Worm (Caenorhabditis elegans): ENCODE results near the gene F42F12.14.

F42F12.14 gene

DNA sequence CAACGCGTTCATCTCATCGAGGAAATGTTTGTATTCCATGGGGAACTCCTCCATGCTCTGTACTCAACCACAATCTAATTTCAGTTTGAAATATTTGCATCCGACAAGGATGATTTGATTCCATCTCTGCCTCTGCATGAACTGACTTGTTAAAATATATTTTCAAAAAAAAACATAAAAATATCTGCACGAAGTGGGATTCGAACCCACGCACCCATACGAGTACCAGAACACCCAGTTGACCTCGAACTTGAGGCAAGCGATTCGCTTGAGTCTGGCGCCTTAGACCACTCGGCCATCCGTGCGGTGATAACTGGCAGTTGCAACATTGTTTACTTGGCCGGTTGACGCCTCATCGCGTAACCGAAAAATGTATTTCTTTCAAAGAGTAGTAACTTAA, 607 bp upstream of the F42F12.14 start:
- TF ChIP-seq tra-4 (tag; optimal IDR thresholded peaks at IDR 0.05) (no peak), hnd-1 (tag; optimal IDR thresholded peaks at IDR 0.05) (no peak), tbx-37 (GFP tag; conservative IDR thresholded peaks at IDR 0.05) (no peak), ama-1 (optimal IDR thresholded peaks at IDR 0.05) (no peak), sea-1 (GFP tag; conservative IDR thresholded peaks at IDR 0.05) (no peak), scrt-1 (GFP tag; IDR thresholded peaks at IDR 0.05) (no peak), ceh-13 (GFP tag; optimal IDR thresholded peaks at IDR 0.05) (no peak), tbx-11 (GFP tag; IDR thresholded peaks at IDR 0.05) (peak; percentile 69), aly-1 (tag; optimal IDR thresholded peaks at IDR 0.05) (no peak), B0310.2 (tag; optimal IDR thresholded peaks at IDR 0.05) (no peak), ceh-36 (tag; optimal IDR thresholded peaks at IDR 0.05) (peak; percentile 11)

DNA sequence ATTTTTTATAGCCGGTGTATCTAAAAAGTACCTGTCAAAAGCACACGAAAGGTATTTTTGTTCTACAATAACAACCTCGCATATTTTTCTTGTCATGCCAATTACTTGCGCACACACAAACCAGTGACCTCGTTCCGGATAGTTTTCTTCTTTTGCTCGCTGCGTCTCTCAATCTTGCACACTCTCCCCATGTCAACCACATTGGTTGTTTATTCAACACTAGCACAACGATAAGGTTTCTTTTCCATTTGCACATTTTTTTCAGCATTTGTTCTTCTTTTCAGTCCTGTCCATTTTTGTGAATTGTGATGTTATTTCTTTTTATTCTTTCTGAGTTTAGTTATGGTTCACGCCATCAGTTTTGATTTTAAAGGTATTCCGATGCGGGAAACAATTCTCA, 1.8 kb downstream of the F42F12.14 start, which contains the start of gene F42F12.3:
TSS of gene F42F12.3 (plus strand) at position 372 of the 400 bp plus-strand sequence.
- TF ChIP-seq ama-1 (optimal IDR thresholded peaks at IDR 0.05): no peak
- no peak for TF ChIP-seq tbx-37 (GFP tag; conservative IDR thresholded peaks at IDR 0.05)
- no peak for TF ChIP-seq hmg-4 (GFP tag; optimal IDR thresholded peaks at IDR 0.05)
- TF ChIP-seq ets-7 (tag; optimal IDR thresholded peaks at IDR 0.05): no peak
- no peak for TF ChIP-seq flt-1 (GFP tag; IDR thresholded peaks at IDR 0.05)
- TF ChIP-seq scrt-1 (GFP tag; IDR thresholded peaks at IDR 0.05): no peak
- TF ChIP-seq hnd-1 (tag; optimal IDR thresholded peaks at IDR 0.05): no peak
- TF ChIP-seq hmbx-1 (tag; optimal IDR thresholded peaks at IDR 0.05): no peak

DNA sequence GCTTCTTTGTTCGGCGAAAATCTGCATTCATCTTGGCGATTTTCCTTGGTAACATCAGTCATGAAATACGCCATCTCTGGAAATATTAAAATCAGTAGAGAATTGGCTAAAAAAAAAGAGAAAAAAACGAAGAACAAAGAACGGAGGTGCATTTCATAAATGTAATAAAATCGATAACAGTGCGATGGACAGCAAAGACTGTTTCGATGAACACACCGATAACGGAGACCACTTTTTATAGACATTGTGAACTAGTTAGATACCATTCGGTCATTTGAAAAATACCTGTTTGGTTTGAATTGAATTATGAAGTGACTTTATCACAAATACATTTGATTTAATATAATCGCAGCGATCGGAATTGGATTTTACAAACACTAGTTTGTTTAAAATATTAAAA, 4.4 kb downstream of the F42F12.14 start, which contains the start of gene F42F12.4:
TSS of gene F42F12.4 (minus strand) at position 76 of the 400 bp plus-strand sequence.
- no peak for TF ChIP-seq ceh-36 (tag; optimal IDR thresholded peaks at IDR 0.05)
- no peak for TF ChIP-seq flt-1 (GFP tag; IDR thresholded peaks at IDR 0.05)
- no peak for TF ChIP-seq tbx-37 (GFP tag; conservative IDR thresholded peaks at IDR 0.05)
- no peak for TF ChIP-seq hmbx-1 (tag; optimal IDR thresholded peaks at IDR 0.05)
- no peak for TF ChIP-seq sea-1 (GFP tag; conservative IDR thresholded peaks at IDR 0.05)
- TF ChIP-seq pes-1 (GFP tag; IDR thresholded peaks at IDR 0.05): no peak
- TF ChIP-seq aly-1 (tag; optimal IDR thresholded peaks at IDR 0.05): no peak
- no peak for TF ChIP-seq hmg-4 (GFP tag; optimal IDR thresholded peaks at IDR 0.05)
- TF ChIP-seq ceh-13 (GFP tag; optimal IDR thresholded peaks at IDR 0.05): no peak
- no peak for TF ChIP-seq hnd-1 (tag; optimal IDR thresholded peaks at IDR 0.05)
- TF ChIP-seq tra-4 (tag; optimal IDR thresholded peaks at IDR 0.05): no peak
- TF ChIP-seq tbx-11 (GFP tag; IDR thresholded peaks at IDR 0.05): no peak
- TF ChIP-seq scrt-1 (GFP tag; IDR thresholded peaks at IDR 0.05): no peak
- TF ChIP-seq B0310.2 (tag; optimal IDR thresholded peaks at IDR 0.05): no peak
- TF ChIP-seq ama-1 (optimal IDR thresholded peaks at IDR 0.05): no peak
- TF ChIP-seq ets-7 (tag; optimal IDR thresholded peaks at IDR 0.05): no peak
- TF ChIP-seq F13C5.2 (tag; optimal IDR thresholded peaks at IDR 0.05): no peak

DNA sequence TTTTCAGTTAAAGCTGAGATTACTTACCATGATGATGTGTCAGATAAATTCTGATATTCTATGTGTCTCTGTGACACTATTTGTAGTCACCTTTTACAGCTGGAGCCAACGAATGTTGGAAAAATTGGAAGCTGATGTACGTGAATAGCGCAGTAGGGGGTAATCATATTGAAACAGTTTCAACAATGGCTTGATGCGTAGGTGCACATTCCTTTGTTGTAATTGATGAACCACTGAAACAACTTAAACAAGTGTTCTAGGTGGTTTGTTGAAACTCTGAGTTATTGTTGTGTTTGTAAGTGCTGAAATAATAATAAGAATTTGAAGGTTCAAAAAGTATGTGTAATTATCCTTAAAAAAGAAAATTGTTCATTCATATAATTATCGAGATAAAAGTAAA, 8.2 kb downstream of the F42F12.14 start, which contains the start of gene nspc-12:
TSS of gene nspc-12 (minus strand) at position 101 of the 400 bp plus-strand sequence.
- TF ChIP-seq tra-4 (tag; optimal IDR thresholded peaks at IDR 0.05): no peak
- TF ChIP-seq ceh-13 (GFP tag; optimal IDR thresholded peaks at IDR 0.05): no peak
- TF ChIP-seq aly-1 (tag; optimal IDR thresholded peaks at IDR 0.05): no peak
- TF ChIP-seq hmbx-1 (tag; optimal IDR thresholded peaks at IDR 0.05): no peak
- TF ChIP-seq flt-1 (GFP tag; IDR thresholded peaks at IDR 0.05): no peak
- no peak for TF ChIP-seq F13C5.2 (tag; optimal IDR thresholded peaks at IDR 0.05)
- TF ChIP-seq ama-1 (optimal IDR thresholded peaks at IDR 0.05): no peak
- TF ChIP-seq tbx-37 (GFP tag; conservative IDR thresholded peaks at IDR 0.05): no peak
- no peak for TF ChIP-seq sea-1 (GFP tag; conservative IDR thresholded peaks at IDR 0.05)
- no peak for TF ChIP-seq pes-1 (GFP tag; IDR thresholded peaks at IDR 0.05)
- no peak for TF ChIP-seq ets-7 (tag; optimal IDR thresholded peaks at IDR 0.05)
- TF ChIP-seq B0310.2 (tag; optimal IDR thresholded peaks at IDR 0.05): no peak

DNA sequence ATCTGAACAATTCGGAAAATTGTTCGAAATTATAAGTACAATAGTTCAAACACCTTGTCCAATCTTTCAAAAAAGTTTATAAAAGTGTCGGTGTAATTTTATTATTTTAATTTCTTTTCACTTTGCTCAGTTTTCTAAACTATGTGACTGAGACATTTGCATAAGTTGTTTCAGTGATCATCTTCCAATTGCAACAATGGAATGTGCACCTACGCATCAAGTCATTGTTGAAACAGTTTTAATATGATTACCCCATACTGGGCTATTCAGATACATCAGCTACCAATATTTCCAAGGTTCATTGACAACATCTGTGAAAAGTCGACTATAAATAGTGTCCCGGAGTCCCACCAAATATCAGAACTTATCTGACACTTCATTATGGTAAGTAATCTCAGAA, 8.7 kb downstream of the F42F12.14 start, which contains the start of gene nspc-13:
TSS of gene nspc-13 (plus strand) at position 301 of the 400 bp plus-strand sequence.
- TF ChIP-seq ceh-13 (GFP tag; optimal IDR thresholded peaks at IDR 0.05) (no peak), tra-4 (tag; optimal IDR thresholded peaks at IDR 0.05) (no peak), ama-1 (optimal IDR thresholded peaks at IDR 0.05) (no peak), hnd-1 (tag; optimal IDR thresholded peaks at IDR 0.05) (no peak), tbx-11 (GFP tag; IDR thresholded peaks at IDR 0.05) (no peak), pes-1 (GFP tag; IDR thresholded peaks at IDR 0.05) (no peak), hmg-4 (GFP tag; optimal IDR thresholded peaks at IDR 0.05) (no peak)

DNA sequence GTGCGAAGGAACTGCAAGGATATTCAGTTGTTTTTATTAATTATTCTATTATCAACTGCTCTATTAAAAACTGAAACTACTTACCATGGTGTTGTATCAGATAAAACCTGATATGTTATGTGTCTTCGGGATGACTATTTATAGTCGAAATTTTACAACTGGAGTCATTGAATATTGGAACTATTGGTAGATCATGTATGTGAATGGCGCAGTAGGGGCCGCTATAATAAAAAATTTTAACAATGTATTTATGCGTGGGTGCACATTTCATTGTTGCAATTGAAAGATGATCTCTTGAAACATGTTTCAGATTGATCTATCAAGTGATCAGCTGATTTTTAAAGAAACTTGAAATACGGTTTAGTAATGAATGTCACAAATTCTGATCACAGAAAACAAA, 10.5 kb downstream of the F42F12.14 start, which contains the start of gene nspc-14:
TSS of gene nspc-14 (minus strand) at position 101 of the 400 bp plus-strand sequence.
- TF ChIP-seq sea-1 (GFP tag; conservative IDR thresholded peaks at IDR 0.05): no peak
- TF ChIP-seq ceh-13 (GFP tag; optimal IDR thresholded peaks at IDR 0.05): no peak
- no peak for TF ChIP-seq ets-7 (tag; optimal IDR thresholded peaks at IDR 0.05)
- no peak for TF ChIP-seq pes-1 (GFP tag; IDR thresholded peaks at IDR 0.05)
- TF ChIP-seq tbx-37 (GFP tag; conservative IDR thresholded peaks at IDR 0.05): no peak
- no peak for TF ChIP-seq B0310.2 (tag; optimal IDR thresholded peaks at IDR 0.05)
- no peak for TF ChIP-seq ama-1 (optimal IDR thresholded peaks at IDR 0.05)
- TF ChIP-seq F13C5.2 (tag; optimal IDR thresholded peaks at IDR 0.05): no peak
- TF ChIP-seq tra-4 (tag; optimal IDR thresholded peaks at IDR 0.05): no peak
- TF ChIP-seq aly-1 (tag; optimal IDR thresholded peaks at IDR 0.05): no peak
- TF ChIP-seq flt-1 (GFP tag; IDR thresholded peaks at IDR 0.05): no peak
- no peak for TF ChIP-seq scrt-1 (GFP tag; IDR thresholded peaks at IDR 0.05)
- no peak for TF ChIP-seq hmbx-1 (tag; optimal IDR thresholded peaks at IDR 0.05)
- no peak for TF ChIP-seq ceh-36 (tag; optimal IDR thresholded peaks at IDR 0.05)

DNA sequence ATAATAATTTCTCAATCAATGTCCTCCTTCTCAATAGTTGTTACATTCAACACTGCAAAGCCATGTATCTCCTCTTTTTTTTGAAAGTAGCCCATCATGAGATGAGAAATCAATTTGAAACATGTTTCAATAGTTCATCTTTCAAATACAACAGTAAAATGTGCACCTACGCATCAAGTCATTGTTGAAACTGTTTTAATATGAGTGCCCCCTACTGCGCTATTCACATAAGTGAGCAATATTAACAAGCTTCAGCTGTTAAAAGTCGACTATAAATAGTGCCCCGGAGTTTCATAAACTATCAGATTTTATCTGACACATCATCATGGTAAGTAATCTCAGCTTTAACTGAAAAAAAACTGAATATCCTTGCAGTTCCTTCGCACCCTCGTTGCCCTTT, 12.0 kb downstream of the F42F12.14 start, which contains the start of the genes nspc-15 and F19H6.6:
TSS of gene nspc-15 (plus strand) at position 301 of the 400 bp plus-strand sequence.
TSS of gene F19H6.6 (plus strand) at position 384 of the 400 bp plus-strand sequence.
- TF ChIP-seq hmbx-1 (tag; optimal IDR thresholded peaks at IDR 0.05) (no peak), B0310.2 (tag; optimal IDR thresholded peaks at IDR 0.05) (no peak), tbx-37 (GFP tag; conservative IDR thresholded peaks at IDR 0.05) (no peak)

Data from whole organism, early embryonic.